Fruit fly (Drosophila melanogaster) whole organism, embryonic: ENCODE data around the gene Obp19c.
A peak's percentile ranks its signal among the peaks of the same experiment; 100 is the strongest.

ENCODE experiments used
- BEAF-32 ChIP-seq: fragments of 200-800 bp; sonication (Bioruptor generic); optimal IDR thresholded peaks from 3 replicates; lab custom pipeline; 2017; ENCODE audit warnings: missing biosample characterization, missing genetic modification characterization, mild to moderate bottlenecking, moderate library complexity, missing genetic modification reagents
- Bdp1 ChIP-seq: fragments of 200-800 bp; sonication (Bioruptor generic); optimal IDR thresholded peaks from 3 replicates; lab custom pipeline; 2016; ENCODE audit warnings: missing biosample characterization, missing genetic modification characterization
- CG10147 ChIP-seq: fragments of 200-800 bp; sonication (Bioruptor generic); optimal IDR thresholded peaks from 2 replicates; lab custom pipeline; 2019; ENCODE audit warnings: missing biosample characterization, mild to moderate bottlenecking, missing genetic modification characterization, moderate library complexity
- CG1024 ChIP-seq: fragments of 200-800 bp; sonication (Bioruptor generic); IDR thresholded peaks from 2 replicates; pipeline ENCODE4 v1.3.6; 2022; ENCODE audit warnings: missing biosample characterization, missing genetic modification characterization
- CG10267 ChIP-seq: fragments of 200-800 bp; sonication (Bioruptor generic); optimal IDR thresholded peaks from 2 replicates; lab custom pipeline; 2018; ENCODE audit warnings: missing biosample characterization, mild to moderate bottlenecking, missing genetic modification characterization, moderate library complexity
- CG10366 ChIP-seq: fragments of 200-800 bp; sonication (Bioruptor generic); IDR thresholded peaks from 2 replicates; pipeline ENCODE4 v1.3.6; 2022; ENCODE audit warnings: missing biosample characterization, missing genetic modification characterization
- CG10431 ChIP-seq: fragments of 200-800 bp; sonication (Bioruptor generic); optimal IDR thresholded peaks from 3 replicates; lab custom pipeline; 2018; ENCODE audit warnings: missing biosample characterization, mild to moderate bottlenecking, missing genetic modification characterization
- CG11247 ChIP-seq: fragments of 200-800 bp; sonication (Bioruptor generic); IDR thresholded peaks from 2 replicates; pipeline ENCODE4 v1.3.6; 2022; ENCODE audit warnings: missing biosample characterization, missing genetic modification characterization
- CG14050 ChIP-seq: fragments of 200-800 bp; sonication (Bioruptor generic); IDR thresholded peaks from 3 replicates; pipeline ENCODE4 v1.3.6; 2022; ENCODE audit warnings: missing biosample characterization, missing genetic modification characterization
- CG14441 ChIP-seq: fragments of 200-800 bp; sonication (Bioruptor generic); IDR thresholded peaks from 2 replicates; pipeline ENCODE4 v1.3.6; 2022; ENCODE audit warnings: missing biosample characterization, missing genetic modification characterization
- CG14667 ChIP-seq: fragments of 200-800 bp; sonication (Bioruptor generic); IDR thresholded peaks from 2 replicates; pipeline ENCODE4 v1.3.6; 2022; ENCODE audit warnings: missing biosample characterization, missing genetic modification characterization
- CG15479 ChIP-seq: fragments of 200-800 bp; sonication (Bioruptor generic); optimal IDR thresholded peaks from 3 replicates; lab custom pipeline; 2019; ENCODE audit warnings: missing biosample characterization, mild to moderate bottlenecking, missing genetic modification characterization, moderate library complexity
- CG17186 ChIP-seq: fragments of 200-800 bp; sonication (Bioruptor generic); optimal IDR thresholded peaks from 3 replicates; lab custom pipeline; 2017; ENCODE audit warnings: missing biosample characterization, missing genetic modification reagents, missing genetic modification characterization
- CG17385 ChIP-seq: fragments of 200-800 bp; sonication (Bioruptor generic); optimal IDR thresholded peaks from 3 replicates; lab custom pipeline; 2018; ENCODE audit warnings: missing biosample characterization, mild to moderate bottlenecking, missing genetic modification characterization
- CG17912 ChIP-seq: fragments of 200-800 bp; sonication (Bioruptor generic); optimal IDR thresholded peaks from 2 replicates; lab custom pipeline; 2018; ENCODE audit warnings: missing biosample characterization, mild to moderate bottlenecking, missing genetic modification characterization
- CG2678 ChIP-seq: fragments of 200-800 bp; sonication (Bioruptor generic); optimal IDR thresholded peaks from 3 replicates; lab custom pipeline; 2019; ENCODE audit warnings: missing biosample characterization, mild to moderate bottlenecking, missing genetic modification characterization, moderate library complexity
- CG31224 ChIP-seq: fragments of 200-800 bp; sonication (Bioruptor generic); IDR thresholded peaks from 2 replicates; pipeline ENCODE4 v1.3.6; 2022; ENCODE audit warnings: missing biosample characterization, missing genetic modification characterization
- CG34224 ChIP-seq: fragments of 200-800 bp; sonication (Bioruptor generic); IDR thresholded peaks from 3 replicates; pipeline ENCODE4 v1.3.6; 2022; ENCODE audit warnings: missing biosample characterization, missing genetic modification characterization; ENCODE audit not compliant: partially characterized antibody
- CG4854 ChIP-seq: fragments of 200-800 bp; sonication (Bioruptor generic); optimal IDR thresholded peaks from 2 replicates; lab custom pipeline; 2016; ENCODE audit warnings: missing biosample characterization, missing genetic modification characterization, inconsistent platforms
- CG5180 ChIP-seq: fragments of 200-800 bp; sonication (Bioruptor generic); optimal IDR thresholded peaks from 3 replicates; lab custom pipeline; 2017; ENCODE audit warnings: missing biosample characterization, missing genetic modification characterization, mild to moderate bottlenecking, moderate library complexity, missing genetic modification reagents
- CG7271 ChIP-seq: fragments of 200-800 bp; sonication (Bioruptor generic); optimal IDR thresholded peaks from 2 replicates; lab custom pipeline; 2018; ENCODE audit warnings: missing biosample characterization, mild to moderate bottlenecking, missing genetic modification characterization, moderate library complexity
- CG9215 ChIP-seq: fragments of 200-800 bp; sonication (Bioruptor generic); IDR thresholded peaks from 2 replicates; pipeline ENCODE4 v1.3.6; 2022; ENCODE audit warnings: missing biosample characterization, missing genetic modification characterization
- CG9932 ChIP-seq: fragments of 200-800 bp; sonication (Bioruptor generic); IDR thresholded peaks from 2 replicates; pipeline ENCODE4 v1.3.6; 2022; ENCODE audit warnings: missing biosample characterization, missing genetic modification characterization
- Doc2 ChIP-seq: fragments of 200-800 bp; sonication (Bioruptor generic); IDR thresholded peaks from 2 replicates; pipeline ENCODE4 v1.3.6; 2022; ENCODE audit warnings: missing biosample characterization, missing genetic modification characterization
- Gsc ChIP-seq: fragments of 200-800 bp; sonication (Bioruptor generic); IDR thresholded peaks from 2 replicates; pipeline ENCODE4 v1.3.6; 2022; ENCODE audit warnings: missing biosample characterization, missing genetic modification characterization
- H15 ChIP-seq: fragments of 200-800 bp; sonication (Bioruptor generic); IDR thresholded peaks from 3 replicates; pipeline ENCODE4 v1.3.6; 2022; ENCODE audit warnings: missing biosample characterization, missing genetic modification characterization
- HLHmδ ChIP-seq: fragments of 200-800 bp; sonication (Bioruptor generic); optimal IDR thresholded peaks from 2 replicates; lab custom pipeline; 2018; ENCODE audit warnings: missing biosample characterization, mild to moderate bottlenecking, missing genetic modification characterization, moderate library complexity
- Hand ChIP-seq: fragments of 200-800 bp; sonication (Bioruptor generic); optimal IDR thresholded peaks from 2 replicates; lab custom pipeline; 2017; ENCODE audit warnings: mild to moderate bottlenecking, missing biosample characterization, missing genetic modification reagents, missing genetic modification characterization
- Hey ChIP-seq: fragments of 200-800 bp; sonication (Bioruptor generic); optimal IDR thresholded peaks from 3 replicates; lab custom pipeline; 2018; ENCODE audit warnings: missing biosample characterization, mild to moderate bottlenecking, missing genetic modification characterization
- Mrtf ChIP-seq: fragments of 200-800 bp; sonication (Bioruptor generic); IDR thresholded peaks from 3 replicates; pipeline ENCODE4 v1.3.6; 2022; ENCODE audit warnings: missing biosample characterization, missing genetic modification characterization
- Neu2 ChIP-seq: fragments of 200-800 bp; sonication (Bioruptor generic); optimal IDR thresholded peaks from 3 replicates; lab custom pipeline; 2016; ENCODE audit warnings: missing biosample characterization, missing genetic modification characterization, borderline replicate concordance
- Nf-YA ChIP-seq: fragments of 200-800 bp; sonication (Bioruptor generic); IDR thresholded peaks from 2 replicates; pipeline ENCODE4 v1.3.6; 2022; ENCODE audit warnings: missing biosample characterization, missing genetic modification characterization
- Nf-YC ChIP-seq: fragments of 200-800 bp; optimal IDR thresholded peaks from 3 replicates; lab custom pipeline; 2019; ENCODE audit warnings: missing biosample characterization, mild to moderate bottlenecking, missing genetic modification characterization, moderate library complexity
- Rx ChIP-seq: fragments of 200-800 bp; sonication (Bioruptor generic); IDR thresholded peaks from 2 replicates; pipeline ENCODE4 v1.3.6; 2022; ENCODE audit warnings: missing biosample characterization, missing genetic modification characterization
- Tbp ChIP-seq: fragments of >200 bp; optimal IDR thresholded peaks from 2 replicates; lab custom pipeline; 2018; ENCODE audit warnings: missing biosample characterization, missing genetic modification characterization
- chinmo ChIP-seq: fragments of 200-800 bp; sonication (Bioruptor generic); IDR thresholded peaks from 4 replicates; pipeline ENCODE4 v1.3.6; 2022; ENCODE audit warnings: missing biosample characterization, missing genetic modification characterization; ENCODE audit not compliant: partially characterized antibody
- fu2 ChIP-seq: fragments of 200-800 bp; sonication (Bioruptor generic); optimal IDR thresholded peaks from 2 replicates; lab custom pipeline; 2016; ENCODE audit warnings: missing biosample characterization, missing genetic modification characterization
- gcm ChIP-seq: fragments of 200-800 bp; sonication (Bioruptor generic); optimal IDR thresholded peaks from 2 replicates; lab custom pipeline; 2019; ENCODE audit warnings: missing biosample characterization, mild to moderate bottlenecking, missing genetic modification characterization, moderate library complexity
- gfzf ChIP-seq: fragments of 200-800 bp; sonication (Bioruptor generic); optimal IDR thresholded peaks from 2 replicates; lab custom pipeline; 2016; ENCODE audit warnings: missing biosample characterization, mild to moderate bottlenecking, missing genetic modification characterization, moderate library complexity
- jumu ChIP-seq: fragments of 200-800 bp; sonication (Bioruptor generic); optimal IDR thresholded peaks from 3 replicates; lab custom pipeline; 2016; ENCODE audit warnings: missing biosample characterization, missing genetic modification characterization
- lab ChIP-seq: fragments of 200-800 bp; sonication (Bioruptor generic); optimal IDR thresholded peaks from 3 replicates; lab custom pipeline; 2017; ENCODE audit warnings: missing biosample characterization, missing genetic modification characterization, mild to moderate bottlenecking, moderate library complexity, missing genetic modification reagents
- pum ChIP-seq: fragments of 200-800 bp; sonication (Bioruptor generic); optimal IDR thresholded peaks from 2 replicates; lab custom pipeline; 2016; ENCODE audit warnings: missing biosample characterization, missing genetic modification characterization
- sima ChIP-seq: fragments of 200-800 bp; sonication (Bioruptor generic); optimal IDR thresholded peaks from 2 replicates; lab custom pipeline; 2016; ENCODE audit warnings: missing biosample characterization, missing genetic modification characterization
- ssp ChIP-seq: fragments of 200-800 bp; sonication (Bioruptor generic); IDR thresholded peaks from 2 replicates; pipeline ENCODE4 v1.3.6; 2022; ENCODE audit warnings: missing biosample characterization, missing genetic modification characterization
- stc ChIP-seq: fragments of 200-800 bp; sonication (Bioruptor generic); IDR thresholded peaks from 2 replicates; pipeline ENCODE4 v1.3.6; 2022; ENCODE audit warnings: missing biosample characterization, missing genetic modification characterization
- tgo ChIP-seq: fragments of 200-800 bp; sonication (Bioruptor generic); IDR thresholded peaks from 3 replicates; pipeline ENCODE4 v1.3.6; 2022; ENCODE audit warnings: missing biosample characterization, missing genetic modification characterization
- usp ChIP-seq: fragments of >200 bp; optimal IDR thresholded peaks from 2 replicates; lab custom pipeline; 2017; ENCODE audit warnings: missing biosample characterization, missing genetic modification characterization
- vfl ChIP-seq: fragments of 200-800 bp; sonication (Bioruptor generic); optimal IDR thresholded peaks from 2 replicates; lab custom pipeline; 2016; ENCODE audit warnings: missing biosample characterization, missing genetic modification characterization
- z ChIP-seq: fragments of 200-800 bp; sonication (Bioruptor generic); IDR thresholded peaks from 3 replicates; pipeline ENCODE4 v1.3.6; 2022; ENCODE audit warnings: missing biosample characterization, missing genetic modification characterization

The Obp19c gene

dm6 chrX:20429482-20430204 lies 10.9 kb upstream of the Obp19c start, which contains the start of the genes CG11710 and mal:
TSS of gene CG11710 (minus strand) at chrX:20429673.
TSS of gene mal (plus strand) at chrX:20429675.
- TF ChIP-seq fu2 (GFP tag; lab: Kevin White, UChicago) (peak; percentile 53), CG15479 (no peak), CG10366 (GFP tag; lab: Robert Waterston, UW) (peak; percentile 50; the same call in 1 of the 2 replicates), sima (no peak), CG14050 (GFP tag; lab: Robert Waterston, UW) (peak; percentile 54; the same call in 2 of the 3 replicates), CG10267 (tag; lab: Kevin White, UChicago) (peak; percentile 78), chinmo (no peak), Nf-YA (GFP tag; lab: Robert Waterston, UW) (0 out of 2 replicates have a peak, but pooled peaks have one; percentile 35), CG9215 (GFP tag; lab: Robert Waterston, UW) (peak; percentile 79), Mrtf (GFP tag; lab: Robert Waterston, UW) (peak; percentile 57; the same call in 1 of the 3 replicates), CG9932 (GFP tag; lab: Robert Waterston, UW) (peak; percentile 78), CG17912 (GFP tag; lab: Kevin White, UChicago) (no peak), gfzf (GFP tag; lab: Kevin White, UChicago) (no peak), Hey (tag; lab: Kevin White, UChicago) (no peak), CG5180 (GFP tag; lab: Kevin White, UChicago) (no peak), gcm (GFP tag; lab: Kevin White, UChicago) (no peak), Neu2 (GFP tag; lab: Kevin White, UChicago) (no peak), tgo (GFP tag; lab: Robert Waterston, UW) (peak; percentile 77), ssp (peak; percentile 69), vfl (peak; percentile 43), CG17186 (GFP tag; lab: Kevin White, UChicago) (peak; percentile 0), Bdp1 (GFP tag; lab: Kevin White, UChicago) (no peak), Gsc (GFP tag; lab: Robert Waterston, UW) (peak; percentile 60), CG34224 (GFP tag; lab: Robert Waterston, UW) (peak; percentile 51; the same call in 1 of the 3 replicates), jumu (GFP tag; lab: Kevin White, UChicago) (peak; percentile 53), CG4854 (peak; percentile 75), CG17385 (no peak), CG14667 (GFP tag; lab: Robert Waterston, UW) (peak; percentile 59), Nf-YC (tag; lab: Kevin White, UChicago) (peak; percentile 81), CG7271 (tag; lab: Kevin White, UChicago) (no peak), lab (GFP tag; lab: Kevin White, UChicago) (no peak), Hand (peak; percentile 18), pum (GFP tag; lab: Kevin White, UChicago) (peak; percentile 26), CG10431 (GFP tag; lab: Kevin White, UChicago) (no peak), CG31224 (peak; percentile 73), usp (GFP tag; lab: Kevin White, UChicago) (no peak), z (GFP tag; lab: Robert Waterston, UW) (no peak), stc (GFP tag; lab: Robert Waterston, UW) (peak; percentile 58), HLHmδ (GFP tag; lab: Kevin White, UChicago) (no peak), CG2678 (peak; percentile 91), CG14441 (GFP tag; lab: Robert Waterston, UW) (peak; percentile 71), CG1024 (GFP tag; lab: Robert Waterston, UW) (no peak), Tbp (GFP tag; lab: Kevin White, UChicago) (no peak), BEAF-32 (peak; percentile 43), CG11247 (peak; percentile 45; the same call in 1 of the 2 replicates), CG10147 (GFP tag; lab: Kevin White, UChicago) (peak; percentile 82), H15 (GFP tag; lab: Robert Waterston, UW) (peak; percentile 64; the same call in 2 of the 3 replicates), Doc2 (GFP tag; lab: Robert Waterston, UW) (no peak), Rx (no peak; the same call in 1 of the 2 replicates)
